Worm (Caenorhabditis elegans): ENCODE data around the gene srbc-34.

The srbc-34 gene

ce11 chrV:20195451-20196036 lies 10.6 kb upstream of the srbc-34 start, which contains the start of the genes srh-217 and Y113G7B.28:
TSS of gene srh-217 (minus strand) at chrV:20195551.
TSS of gene Y113G7B.28 (plus strand) at chrV:20195986.
- TF ChIP-seq W03F9.2 (tag; optimal IDR thresholded peaks at IDR 0.05) (no peak), dao-5 (tag; optimal IDR thresholded peaks at IDR 0.05) (no peak), him-1 (tag; optimal IDR thresholded peaks at IDR 0.05) (no peak)

- TF ChIP-seq him-1 (tag; optimal IDR thresholded peaks at IDR 0.05) (no peak), W03F9.2 (tag; optimal IDR thresholded peaks at IDR 0.05) (no peak), dao-5 (tag; optimal IDR thresholded peaks at IDR 0.05) (no peak)
These were observed 9.4 kb upstream of the srbc-34 start, which contains the start of gene ftr-1 for ce11 chrV:20196671-20197070. TSS of gene ftr-1 (plus strand) at chrV:20196971.

ce11 chrV:20198954-20199353 lies 7.2 kb upstream of the srbc-34 start, which contains the start of gene fog-2:
TSS of gene fog-2 (plus strand) at chrV:20199254.
- no peak for TF ChIP-seq dao-5 (tag; optimal IDR thresholded peaks at IDR 0.05)
- TF ChIP-seq him-1 (tag; optimal IDR thresholded peaks at IDR 0.05) = no peak
- no peak for TF ChIP-seq W03F9.2 (tag; optimal IDR thresholded peaks at IDR 0.05)

- TF ChIP-seq dao-5 (tag; optimal IDR thresholded peaks at IDR 0.05) (no peak), him-1 (tag; optimal IDR thresholded peaks at IDR 0.05) (no peak), W03F9.2 (tag; optimal IDR thresholded peaks at IDR 0.05) (no peak)
These were observed 6.5 kb upstream of the srbc-34 start for ce11 chrV:20199658-20200057.

- TF ChIP-seq dao-5 (tag; optimal IDR thresholded peaks at IDR 0.05) (no peak), W03F9.2 (tag; optimal IDR thresholded peaks at IDR 0.05) (no peak), him-1 (tag; optimal IDR thresholded peaks at IDR 0.05) (no peak)
These were observed 4.8 kb upstream of the srbc-34 start, which contains the start of gene fbxa-114 for ce11 chrV:20201316-20201715. TSS of gene fbxa-114 (plus strand) at chrV:20201616.

- no peak for TF ChIP-seq him-1 (tag; optimal IDR thresholded peaks at IDR 0.05)
- TF ChIP-seq dao-5 (tag; optimal IDR thresholded peaks at IDR 0.05) = no peak
- no peak for TF ChIP-seq W03F9.2 (tag; optimal IDR thresholded peaks at IDR 0.05)
These were observed 3.0 kb upstream of the srbc-34 start, which contains the start of gene fbxa-113 for ce11 chrV:20203085-20203484. TSS of gene fbxa-113 (plus strand) at chrV:20203385.

ce11 chrV:20212584-20212983 lies 6.5 kb downstream of the srbc-34 start, which contains the start of gene Y113G7B.12:
TSS of gene Y113G7B.12 (minus strand) at chrV:20212684.
- no peak for TF ChIP-seq him-1 (tag; optimal IDR thresholded peaks at IDR 0.05)
- TF ChIP-seq dao-5 (tag; optimal IDR thresholded peaks at IDR 0.05) = no peak
- no peak for TF ChIP-seq W03F9.2 (tag; optimal IDR thresholded peaks at IDR 0.05)

ce11 chrV:20213097-20213496 lies 7.0 kb downstream of the srbc-34 start:
- no peak for TF ChIP-seq W03F9.2 (tag; optimal IDR thresholded peaks at IDR 0.05)
- no peak for TF ChIP-seq dao-5 (tag; optimal IDR thresholded peaks at IDR 0.05)
- TF ChIP-seq him-1 (tag; optimal IDR thresholded peaks at IDR 0.05) = no peak

ce11 chrV:20215197-20215596 lies 9.1 kb downstream of the srbc-34 start, which contains the start of gene Y113G7B.11:
TSS of gene Y113G7B.11 (minus strand) at chrV:20215297.
- TF ChIP-seq him-1 (tag; optimal IDR thresholded peaks at IDR 0.05) (no peak), dao-5 (tag; optimal IDR thresholded peaks at IDR 0.05) (no peak), W03F9.2 (tag; optimal IDR thresholded peaks at IDR 0.05) (no peak)

ce11 chrV:20220604-20221003 lies 14.5 kb downstream of the srbc-34 start:
- no peak for TF ChIP-seq W03F9.2 (tag; optimal IDR thresholded peaks at IDR 0.05)
- no peak for TF ChIP-seq him-1 (tag; optimal IDR thresholded peaks at IDR 0.05)
- no peak for TF ChIP-seq dao-5 (tag; optimal IDR thresholded peaks at IDR 0.05)

ce11 chrV:20223725-20224124 lies 17.6 kb downstream of the srbc-34 start:
- TF ChIP-seq W03F9.2 (tag; optimal IDR thresholded peaks at IDR 0.05) = no peak

- no peak for TF ChIP-seq dao-5 (tag; optimal IDR thresholded peaks at IDR 0.05)
- TF ChIP-seq him-1 (tag; optimal IDR thresholded peaks at IDR 0.05) = no peak
- TF ChIP-seq W03F9.2 (tag; optimal IDR thresholded peaks at IDR 0.05) = no peak
These were observed 19.2 kb downstream of the srbc-34 start for ce11 chrV:20225312-20225711.

ce11 chrV:20233743-20234142 lies 27.6 kb downstream of the srbc-34 start, which contains the start of gene Y113G7B.15:
TSS of gene Y113G7B.15 (minus strand) at chrV:20233843.
- no peak for TF ChIP-seq W03F9.2 (tag; optimal IDR thresholded peaks at IDR 0.05)
- TF ChIP-seq him-1 (tag; optimal IDR thresholded peaks at IDR 0.05) = no peak
- TF ChIP-seq dao-5 (tag; optimal IDR thresholded peaks at IDR 0.05) = no peak

ce11 chrV:20234439-20234838 lies 28.3 kb downstream of the srbc-34 start:
- TF ChIP-seq dao-5 (tag; optimal IDR thresholded peaks at IDR 0.05) (no peak), him-1 (tag; optimal IDR thresholded peaks at IDR 0.05) (no peak), W03F9.2 (tag; optimal IDR thresholded peaks at IDR 0.05) (no peak)

ce11 chrV:20235231-20235630 lies 29.1 kb downstream of the srbc-34 start:
- TF ChIP-seq W03F9.2 (tag; optimal IDR thresholded peaks at IDR 0.05) = no peak
- no peak for TF ChIP-seq him-1 (tag; optimal IDR thresholded peaks at IDR 0.05)
- no peak for TF ChIP-seq dao-5 (tag; optimal IDR thresholded peaks at IDR 0.05)

All from whole organism, L4/young adult.